Fruit fly (Drosophila melanogaster): ENCODE results near the gene His2Av.

His2Av gene

DNA sequence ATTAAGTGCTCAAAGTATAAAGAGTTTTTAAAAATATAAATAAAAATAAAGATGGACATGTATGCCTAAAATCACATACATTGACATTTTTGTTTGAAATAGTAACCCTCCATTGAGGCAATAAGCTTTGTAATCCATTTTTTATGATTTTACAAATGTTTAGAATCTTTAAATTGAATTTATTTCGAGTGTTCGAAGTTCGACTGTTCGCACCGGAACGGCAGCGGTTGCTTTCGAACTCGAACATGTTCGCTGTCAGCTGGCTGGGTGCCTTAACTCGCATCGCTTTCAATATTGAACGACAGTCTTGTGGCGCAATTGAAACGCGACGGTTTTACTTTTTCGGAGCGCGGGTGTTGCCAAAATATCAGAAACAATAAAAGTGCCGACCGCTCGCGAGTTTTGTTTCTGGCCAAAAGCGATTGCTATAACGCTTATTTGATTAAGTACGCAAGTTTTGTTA, 48.8 kb downstream of the His2Av start, which contains the start of gene CG46339 (continued):
- TF ChIP-seq CG10462 (GFP tag; optimal IDR thresholded peaks at IDR 0.05) (no peak), CG3995 (GFP tag; optimal IDR thresholded peaks at IDR 0.05) (no peak), fd3F (GFP tag; optimal IDR thresholded peaks at IDR 0.05) (no peak), fd96Cb (tag; optimal IDR thresholded peaks at IDR 0.05) (peak; percentile 57), Stat92E (GFP tag; optimal IDR thresholded peaks at IDR 0.05) (no peak), CG10565 (GFP tag; optimal IDR thresholded peaks at IDR 0.05) (no peak), CG8089 (GFP tag; optimal IDR thresholded peaks at IDR 0.05) (no peak), Nf-YB (GFP tag; optimal IDR thresholded peaks at IDR 0.05) (no peak), tll (GFP tag; optimal IDR thresholded peaks at IDR 0.05) (no peak), ato (GFP tag; IDR thresholded peaks at IDR 0.05; ENCODE audit: partially characterized antibody) (peak; percentile 35; the same call in 1 of the 2 replicates), CG3847 (GFP tag; IDR thresholded peaks at IDR 0.05) (no peak), Hr78 (GFP tag; optimal IDR thresholded peaks at IDR 0.05) (no peak), CG6683 (GFP tag; optimal IDR thresholded peaks at IDR 0.05) (peak; percentile 78), CG2116 (GFP tag; optimal IDR thresholded peaks at IDR 0.05) (no peak), CG6654 (GFP tag; optimal IDR thresholded peaks at IDR 0.05) (no peak), Dbx (GFP tag; IDR thresholded peaks at IDR 0.05) (peak; percentile 80; the same call in 2 of the 3 replicates), CG1603 (tag; optimal IDR thresholded peaks at IDR 0.05) (peak; percentile 16), org-1 (GFP tag; optimal IDR thresholded peaks at IDR 0.05) (peak; percentile 32), CG17829 (tag; optimal IDR thresholded peaks at IDR 0.05) (peak; percentile 29), Doc3 (GFP tag; IDR thresholded peaks at IDR 0.05; ENCODE audit: partially characterized antibody) (no peak), CG15073 (GFP tag; optimal IDR thresholded peaks at IDR 0.05) (no peak), CG10543 (GFP tag; optimal IDR thresholded peaks at IDR 0.05) (peak; percentile 86), CG17186 (GFP tag; optimal IDR thresholded peaks at IDR 0.05) (no peak), CG5245 (GFP tag; optimal IDR thresholded peaks at IDR 0.05) (no peak), pum (GFP tag; optimal IDR thresholded peaks at IDR 0.05) (no peak), Ets65A (GFP tag) (no peak), CG11456 (GFP tag; IDR thresholded peaks at IDR 0.05) (no peak), Hmx (GFP tag; optimal IDR thresholded peaks at IDR 0.05) (no peak), CG8388 (GFP tag; optimal IDR thresholded peaks at IDR 0.05) (peak; percentile 27), CG7357 (GFP tag; IDR thresholded peaks at IDR 0.05) (no peak), eve (GFP tag; optimal IDR thresholded peaks at IDR 0.05) (no peak), danr (GFP tag; IDR thresholded peaks at IDR 0.05) (no peak), Mad (GFP tag; optimal IDR thresholded peaks at IDR 0.05) (no peak), CG14667 (GFP tag; IDR thresholded peaks at IDR 0.05) (no peak), CG16779 (GFP tag; IDR thresholded peaks at IDR 0.05) (0 out of 2 replicates have a peak, but pooled peaks have one; percentile 65), Dll (GFP tag; IDR thresholded peaks at IDR 0.05; ENCODE audit: partially characterized antibody) (0 out of 4 replicates have a peak, but pooled peaks have one; percentile 37), Hsf (GFP tag; optimal IDR thresholded peaks at IDR 0.05) (no peak), HmgD (GFP tag; optimal IDR thresholded peaks at IDR 0.05) (no peak), CG11504 (tag; optimal IDR thresholded peaks at IDR 0.05) (peak; percentile 63), NC2α (GFP tag; optimal IDR thresholded peaks at IDR 0.05) (no peak), cad (GFP tag; optimal IDR thresholded peaks at IDR 0.05) (no peak), pita (GFP tag; optimal IDR thresholded peaks at IDR 0.05) (no peak), CG2202 (tag; optimal IDR thresholded peaks at IDR 0.05) (peak; percentile 6), sob (GFP tag; IDR thresholded peaks at IDR 0.05) (peak; percentile 79), Fer1 (GFP tag; optimal IDR thresholded peaks at IDR 0.05) (peak; percentile 92), CG7556 (GFP tag; optimal IDR thresholded peaks at IDR 0.05) (peak; percentile 35), NC2β (GFP tag; optimal IDR thresholded peaks at IDR 0.05) (no peak), Eip74EF (GFP tag; optimal IDR thresholded peaks at IDR 0.05) (no peak), fd102C (GFP tag; optimal IDR thresholded peaks at IDR 0.05) (no peak), CG11398 (GFP tag; optimal IDR thresholded peaks at IDR 0.05) (peak; percentile 18)
